Worm (Caenorhabditis elegans): Measurements from ENCODE around the gene srh-74.

Gene srh-74

DNA sequence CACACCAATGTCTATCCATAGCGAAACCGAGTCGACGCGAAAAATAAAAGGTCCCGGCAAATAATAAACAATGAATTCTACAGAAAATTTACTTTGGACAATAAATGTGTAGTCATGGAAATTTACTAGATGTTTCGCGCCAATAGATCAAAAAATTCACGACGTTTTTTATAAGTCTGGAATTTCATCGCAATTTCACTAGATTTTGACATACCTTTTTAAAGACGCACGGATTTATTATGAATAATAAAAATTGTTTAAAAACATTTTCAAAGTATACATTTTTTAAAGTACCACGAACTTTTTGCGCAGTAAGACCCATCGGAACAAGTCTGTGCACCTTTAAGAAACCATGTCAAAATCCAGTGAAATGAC is 27.4 kb upstream of the srh-74 start:
- TF ChIP-seq dao-5 (tag; optimal IDR thresholded peaks at IDR 0.05) (no peak), him-1 (tag; optimal IDR thresholded peaks at IDR 0.05) (no peak), W03F9.2 (tag; optimal IDR thresholded peaks at IDR 0.05) (no peak)

DNA sequence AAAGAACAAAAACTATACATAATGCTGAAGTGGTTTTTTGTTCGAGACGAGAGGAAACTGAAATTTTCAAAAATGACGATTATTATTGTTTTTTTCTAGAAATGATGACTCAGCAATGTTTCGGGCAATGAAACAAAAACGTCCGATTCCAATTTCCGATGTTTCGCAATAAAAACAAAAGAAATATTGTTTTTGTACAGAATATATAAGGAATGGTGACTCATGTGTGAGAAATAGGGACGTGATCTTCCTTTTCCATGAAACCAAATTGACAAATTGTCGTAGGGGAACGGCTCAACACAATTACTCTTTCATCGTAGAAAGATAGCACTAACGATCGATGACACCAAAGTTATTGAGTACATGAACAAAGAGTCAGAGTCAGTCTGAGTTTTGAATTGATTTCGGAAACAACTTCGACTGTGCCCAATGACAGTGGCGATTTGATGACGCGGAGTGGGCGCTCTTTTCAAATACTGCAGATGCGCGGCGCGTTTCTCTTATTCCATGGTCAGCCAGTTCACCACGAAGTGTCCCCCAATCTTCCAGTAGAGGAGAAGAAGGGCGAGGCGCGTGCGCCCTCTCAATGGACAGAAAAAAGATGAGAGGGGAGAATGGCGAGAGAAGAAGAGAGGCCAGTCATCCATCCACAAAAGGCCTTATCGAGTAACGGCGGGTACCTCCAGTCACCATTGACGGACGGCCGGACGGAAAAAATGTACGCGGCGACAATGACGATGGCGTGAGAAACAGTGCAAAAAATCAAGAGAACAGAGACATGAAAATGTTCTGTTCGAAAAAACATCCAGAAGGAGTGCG is 26.8 kb upstream of the srh-74 start:
- TF ChIP-seq W03F9.2 (tag; optimal IDR thresholded peaks at IDR 0.05) (no peak), dao-5 (tag; optimal IDR thresholded peaks at IDR 0.05) (no peak), him-1 (tag; optimal IDR thresholded peaks at IDR 0.05) (no peak)

DNA sequence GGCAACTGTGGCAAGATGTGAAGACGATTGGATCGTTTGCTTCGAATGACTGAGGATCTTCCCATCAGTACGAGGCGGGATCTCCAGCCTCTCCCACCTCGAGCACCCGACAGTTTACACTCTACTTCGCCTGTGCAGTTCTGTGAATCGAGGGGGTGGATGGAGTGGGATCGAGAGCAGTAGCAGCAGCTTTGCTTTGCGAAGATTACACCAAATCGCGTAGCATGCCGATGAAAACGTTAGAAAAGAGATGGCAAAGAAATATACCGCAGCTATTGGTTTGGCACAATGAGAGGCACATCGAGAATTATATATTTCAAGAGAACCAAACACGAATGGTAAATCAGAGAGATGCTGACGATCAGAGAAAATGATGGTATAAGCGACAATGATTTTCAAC is 25.9 kb upstream of the srh-74 start, which contains the start of gene act-3:
act-3 (minus strand) TSS at position 51 of the 400 bp plus-strand sequence.
- TF ChIP-seq W03F9.2 (tag; optimal IDR thresholded peaks at IDR 0.05) (no peak), him-1 (tag; optimal IDR thresholded peaks at IDR 0.05) (no peak), dao-5 (tag; optimal IDR thresholded peaks at IDR 0.05) (no peak)

DNA sequence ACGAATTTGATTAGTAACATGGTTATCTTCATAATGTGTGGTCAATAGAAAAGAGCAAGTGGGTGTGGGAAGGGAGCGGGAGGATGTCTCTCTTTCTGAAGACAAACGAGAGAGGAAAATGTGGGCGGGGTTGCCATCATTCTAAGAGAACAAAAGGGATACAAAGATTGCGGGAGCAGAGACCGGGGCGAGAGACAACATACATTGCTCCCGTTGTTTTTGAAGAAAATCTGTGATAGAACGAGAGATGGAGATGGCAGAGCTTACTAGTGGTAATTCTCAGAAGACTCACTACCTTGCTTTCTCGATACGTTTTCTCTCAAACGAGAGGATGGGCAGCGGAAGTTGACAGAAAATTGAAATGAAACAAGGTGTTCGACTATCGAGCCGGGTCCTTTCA is 24.8 kb upstream of the srh-74 start:
- TF ChIP-seq dao-5 (tag; optimal IDR thresholded peaks at IDR 0.05) (no peak), W03F9.2 (tag; optimal IDR thresholded peaks at IDR 0.05) (no peak), him-1 (tag; optimal IDR thresholded peaks at IDR 0.05) (no peak)

DNA sequence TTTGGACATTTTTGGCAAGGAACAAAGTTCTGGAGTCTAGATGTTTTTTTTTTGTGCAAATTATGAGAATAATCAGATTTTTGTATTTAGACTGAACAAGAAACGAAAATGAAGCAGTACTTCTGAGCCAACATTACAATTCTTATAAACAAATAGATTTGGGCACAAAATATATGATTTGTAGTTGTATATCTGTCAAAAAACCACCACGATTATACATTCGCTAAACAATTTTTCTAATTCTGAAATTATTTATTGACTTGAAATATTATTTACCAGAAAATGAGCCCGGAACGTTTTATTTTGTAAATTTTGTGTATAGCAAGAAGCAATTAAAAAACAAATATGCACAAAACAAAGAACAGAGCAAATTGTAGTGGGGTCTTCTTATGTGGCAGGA is 22.9 kb upstream of the srh-74 start:
- no peak for TF ChIP-seq dao-5 (tag; optimal IDR thresholded peaks at IDR 0.05)
- no peak for TF ChIP-seq W03F9.2 (tag; optimal IDR thresholded peaks at IDR 0.05)
- TF ChIP-seq him-1 (tag; optimal IDR thresholded peaks at IDR 0.05): no peak

DNA sequence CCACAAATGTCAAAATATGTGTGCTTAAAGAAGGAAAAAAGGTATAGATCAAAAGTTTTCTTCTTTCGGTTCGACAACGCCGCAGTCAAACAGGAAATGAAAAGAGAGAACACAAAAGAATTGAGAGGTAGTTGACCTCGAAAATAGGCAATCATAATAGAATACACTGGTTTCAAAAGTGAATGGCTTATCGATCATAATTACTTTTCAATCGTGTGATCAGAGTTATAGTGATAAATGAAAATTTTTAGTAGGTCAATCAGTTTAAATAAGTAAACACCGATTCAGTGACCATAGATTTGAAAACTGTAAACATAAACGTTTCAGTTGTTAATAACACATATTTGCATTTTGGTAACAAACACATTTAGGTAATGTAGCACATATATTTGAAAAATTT is 21.8 kb upstream of the srh-74 start:
- TF ChIP-seq dao-5 (tag; optimal IDR thresholded peaks at IDR 0.05) (no peak), him-1 (tag; optimal IDR thresholded peaks at IDR 0.05) (no peak), W03F9.2 (tag; optimal IDR thresholded peaks at IDR 0.05) (no peak)

DNA sequence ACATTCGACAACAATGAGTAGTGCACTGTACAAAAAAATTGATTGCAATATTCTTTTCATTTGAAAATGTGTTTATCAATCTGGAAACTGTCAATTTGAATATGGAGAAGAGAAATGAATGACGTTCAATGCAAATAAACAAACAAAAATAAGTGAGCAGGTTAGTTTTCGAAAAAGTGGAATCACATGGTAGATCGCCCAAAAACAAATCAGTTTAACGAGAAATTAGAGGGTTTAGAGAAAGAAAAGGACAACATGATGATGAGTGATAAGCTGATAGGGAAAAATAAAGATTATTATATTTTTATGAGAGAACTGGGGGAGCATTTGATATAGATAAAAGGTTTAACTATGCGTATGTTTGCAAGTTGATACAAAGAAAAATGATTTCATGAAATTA is 20.7 kb upstream of the srh-74 start, which contains the start of gene T04C12.8:
T04C12.8 (minus strand) TSS at position 82 of the 400 bp plus-strand sequence.
- TF ChIP-seq dao-5 (tag; optimal IDR thresholded peaks at IDR 0.05) (no peak), him-1 (tag; optimal IDR thresholded peaks at IDR 0.05) (no peak), W03F9.2 (tag; optimal IDR thresholded peaks at IDR 0.05) (peak; percentile 51)

DNA sequence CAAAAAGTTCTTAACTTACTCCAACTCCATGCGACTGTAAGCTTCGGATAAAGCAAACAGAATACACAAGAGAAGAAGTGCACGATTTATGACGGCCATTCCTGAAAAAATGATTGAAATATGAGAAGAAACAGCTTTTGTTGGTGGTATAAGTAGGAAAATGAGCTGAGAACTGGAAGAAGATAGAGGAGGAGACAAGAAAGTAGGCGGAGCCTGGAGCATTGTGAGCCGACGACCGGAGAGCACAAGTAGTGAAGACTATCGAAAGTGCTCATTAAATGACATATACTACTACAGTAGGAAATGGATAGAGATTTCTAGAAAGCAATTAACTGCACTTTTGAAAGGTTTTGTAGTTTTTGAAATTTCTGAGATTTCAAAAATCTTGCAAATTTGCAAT is 16.9 kb upstream of the srh-74 start, which contains the start of gene nlp-80:
nlp-80 (minus strand) TSS at position 101 of the 400 bp plus-strand sequence.
- no peak for TF ChIP-seq him-1 (tag; optimal IDR thresholded peaks at IDR 0.05)
- no peak for TF ChIP-seq dao-5 (tag; optimal IDR thresholded peaks at IDR 0.05)
- no peak for TF ChIP-seq W03F9.2 (tag; optimal IDR thresholded peaks at IDR 0.05)

DNA sequence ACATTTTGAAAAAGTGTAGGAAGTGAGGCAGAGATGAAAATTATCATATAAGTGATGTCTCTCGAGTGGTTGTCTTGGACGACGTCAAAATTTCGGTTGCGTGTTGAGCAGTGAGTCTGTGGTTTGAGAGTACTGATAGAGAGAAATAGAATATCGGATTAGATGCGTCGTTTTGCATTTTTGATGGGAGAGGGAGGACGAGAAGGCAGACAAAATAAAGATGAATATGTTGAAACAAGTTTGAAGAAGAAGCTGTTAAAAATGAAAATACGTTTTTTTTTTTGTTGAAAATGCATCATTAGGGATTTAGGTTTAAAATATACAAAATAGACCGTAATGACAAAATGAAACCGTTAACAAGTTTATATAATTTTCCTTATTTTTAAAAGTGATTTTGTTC is 14.5 kb upstream of the srh-74 start, which contains the start of gene T04C12.9:
T04C12.9 (minus strand) TSS at position 101 of the 400 bp plus-strand sequence.
- no peak for TF ChIP-seq him-1 (tag; optimal IDR thresholded peaks at IDR 0.05)
- no peak for TF ChIP-seq W03F9.2 (tag; optimal IDR thresholded peaks at IDR 0.05)
- no peak for TF ChIP-seq dao-5 (tag; optimal IDR thresholded peaks at IDR 0.05)

DNA sequence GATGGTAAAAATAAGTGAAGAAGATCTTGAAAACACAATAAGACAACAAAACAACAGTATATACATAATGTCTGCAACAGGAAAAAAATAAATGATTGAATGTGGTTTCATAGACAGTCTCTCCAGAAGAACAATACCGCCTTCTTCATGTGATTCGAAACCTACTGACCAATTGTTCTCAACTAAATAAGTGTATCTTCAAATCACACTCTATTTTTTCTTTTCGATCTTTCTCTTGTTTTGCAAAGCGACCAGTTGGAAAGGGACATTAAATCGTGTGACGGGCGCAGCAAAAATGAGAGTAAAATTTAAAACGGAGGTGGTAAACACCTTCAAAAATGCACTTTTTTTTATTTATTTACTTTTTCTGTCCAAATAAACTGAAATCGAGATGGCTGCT is 13.3 kb upstream of the srh-74 start:
- no peak for TF ChIP-seq him-1 (tag; optimal IDR thresholded peaks at IDR 0.05)
- TF ChIP-seq dao-5 (tag; optimal IDR thresholded peaks at IDR 0.05): no peak
- no peak for TF ChIP-seq W03F9.2 (tag; optimal IDR thresholded peaks at IDR 0.05)

DNA sequence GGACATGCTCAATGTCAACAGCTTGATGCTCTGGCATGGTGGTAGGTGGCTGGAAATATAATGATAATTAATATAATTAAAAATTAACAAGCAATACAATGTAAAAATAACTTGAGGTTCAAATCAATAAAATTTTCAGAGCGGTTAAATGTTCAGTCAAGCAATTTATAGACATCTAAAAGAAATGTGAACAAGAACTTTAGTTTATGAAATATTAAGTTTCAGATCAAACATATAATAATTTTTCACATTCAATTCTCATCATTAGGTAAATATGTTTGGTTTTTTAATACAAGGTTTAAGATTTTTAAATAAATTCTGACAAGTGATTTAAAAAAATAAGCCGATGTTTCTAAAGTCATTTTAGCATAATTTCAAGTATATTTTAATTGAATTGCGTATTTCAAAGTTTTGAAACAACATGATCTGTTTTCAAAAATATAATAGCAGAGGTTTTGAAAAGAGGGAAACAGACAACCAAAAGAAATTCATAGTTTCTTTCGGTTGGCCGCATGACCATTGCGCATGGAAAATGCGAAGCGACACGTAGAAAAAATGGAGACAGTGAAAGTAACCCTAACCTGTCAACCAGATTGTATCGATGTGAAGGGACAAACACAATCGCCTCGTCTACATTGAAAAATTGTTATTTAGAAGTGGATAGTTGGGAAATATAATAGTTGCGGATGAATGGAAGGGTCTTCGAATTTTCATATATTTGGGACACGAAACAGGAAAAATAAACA is 11.8 kb upstream of the srh-74 start, which contains the start of gene T04C12.11:
T04C12.11 (minus strand) TSS at position 51 of the 746 bp plus-strand sequence.
- TF ChIP-seq dao-5 (tag; optimal IDR thresholded peaks at IDR 0.05) (no peak), W03F9.2 (tag; optimal IDR thresholded peaks at IDR 0.05) (no peak), him-1 (tag; optimal IDR thresholded peaks at IDR 0.05) (no peak)

DNA sequence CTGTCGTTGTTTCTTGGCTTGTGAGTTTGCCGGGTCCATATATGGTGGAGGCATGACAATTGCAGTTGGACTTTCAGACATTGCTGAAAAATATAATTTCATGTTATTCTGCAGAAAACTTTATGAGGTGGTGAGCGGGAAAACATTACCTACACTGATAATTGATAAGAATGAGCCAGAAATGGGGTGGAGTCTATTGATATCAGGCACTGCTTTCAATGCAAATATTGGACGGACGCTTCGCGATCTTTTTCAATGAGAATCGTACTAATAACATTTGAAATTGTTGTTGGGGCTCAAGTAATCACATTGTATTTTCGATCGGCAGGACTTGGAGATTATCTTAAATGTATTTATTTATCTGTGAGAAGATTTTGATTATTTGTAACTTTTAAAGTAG is 10.6 kb upstream of the srh-74 start, which contains the start of gene T04C12.1:
T04C12.1 (minus strand) TSS at position 90 of the 400 bp plus-strand sequence.
- TF ChIP-seq W03F9.2 (tag; optimal IDR thresholded peaks at IDR 0.05) (no peak), him-1 (tag; optimal IDR thresholded peaks at IDR 0.05) (no peak), dao-5 (tag; optimal IDR thresholded peaks at IDR 0.05) (no peak)

DNA sequence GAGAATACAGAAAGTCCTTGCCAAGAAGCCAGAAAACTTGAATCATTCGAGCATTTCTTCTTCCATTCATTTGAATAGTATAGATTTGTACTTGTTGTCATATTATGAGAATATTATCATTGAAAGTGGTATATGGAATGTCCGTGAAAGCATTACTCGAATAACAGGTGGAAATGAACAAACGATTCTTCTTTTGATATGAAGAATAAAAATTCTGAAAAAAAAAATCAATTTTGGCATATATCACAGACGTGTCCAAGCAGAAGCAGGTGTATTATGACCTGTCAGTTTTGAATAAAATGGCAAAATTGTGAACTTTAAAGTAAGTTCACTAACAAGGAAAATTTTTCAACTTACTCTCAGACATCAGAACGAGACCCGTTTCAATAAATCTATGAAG is 8.5 kb upstream of the srh-74 start, which contains the start of gene srh-75:
srh-75 (minus strand) TSS at position 101 of the 400 bp plus-strand sequence.
- no peak for TF ChIP-seq dao-5 (tag; optimal IDR thresholded peaks at IDR 0.05)
- no peak for TF ChIP-seq him-1 (tag; optimal IDR thresholded peaks at IDR 0.05)
- no peak for TF ChIP-seq W03F9.2 (tag; optimal IDR thresholded peaks at IDR 0.05)

DNA sequence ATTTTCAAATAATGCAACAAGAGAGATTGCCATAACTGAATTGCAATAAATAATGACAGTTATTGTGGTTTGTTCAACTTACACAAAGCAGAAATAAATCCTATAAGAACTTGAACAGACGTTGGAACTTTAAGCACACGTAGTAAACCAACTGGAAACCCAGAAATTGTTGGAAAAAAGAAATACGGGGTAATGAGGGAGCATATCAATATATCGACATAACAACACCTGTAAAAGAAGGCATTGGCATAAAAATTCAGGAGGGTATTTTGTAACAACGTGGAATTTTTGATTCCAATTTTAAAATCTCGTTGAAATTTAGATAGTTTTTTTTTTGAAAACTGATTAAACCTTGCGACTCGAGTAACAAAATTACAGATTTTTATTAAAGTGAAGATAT is 7.9 kb upstream of the srh-74 start:
- TF ChIP-seq dao-5 (tag; optimal IDR thresholded peaks at IDR 0.05) (no peak), him-1 (tag; optimal IDR thresholded peaks at IDR 0.05) (no peak), W03F9.2 (tag; optimal IDR thresholded peaks at IDR 0.05) (no peak)

All from whole organism, L4/young adult.